Worm (Caenorhabditis elegans): ENCODE results near the gene H06H21.11.

Gene H06H21.11

ce11 chrIV:4799114-4799513 is 8.0 kb downstream of the H06H21.11 start, which contains the start of gene eor-1 (continued):
- TF ChIP-seq ztf-11 (tag; optimal IDR thresholded peaks at IDR 0.05), result no peak
- no peak for TF ChIP-seq ets-5 (GFP tag; IDR thresholded peaks at IDR 0.05)
- TF ChIP-seq nhr-90 (tag; optimal IDR thresholded peaks at IDR 0.05; ENCODE audit: poor library complexity), result no peak
- TF ChIP-seq mab-9 (GFP tag; IDR thresholded peaks at IDR 0.05), result no peak
- peak; percentile 42 to 55 for TF ChIP-seq efl-1 (optimal IDR thresholded peaks at IDR 0.05)
- peak; percentile 6 to 50 for TF ChIP-seq efl-1 (GFP tag; optimal IDR thresholded peaks at IDR 0.05 in 1 of 2)
- no peak for TF ChIP-seq nhr-12 (tag; optimal IDR thresholded peaks at IDR 0.05)
- peak; percentile 15 to 69 (median 22) for TF ChIP-seq dpl-1 (GFP tag; optimal IDR thresholded peaks at IDR 0.05)
- no peak for TF ChIP-seq sptf-1 (tag; optimal IDR thresholded peaks at IDR 0.05)
- no peak for TF ChIP-seq zip-4 (GFP tag; optimal IDR thresholded peaks at IDR 0.05)
- TF ChIP-seq Y116A8C.19 (tag; optimal IDR thresholded peaks at IDR 0.05; ENCODE audit: borderline replicate concordance), result no peak
- TF ChIP-seq skn-1 (tag; optimal IDR thresholded peaks at IDR 0.05), result peak; percentile 20
- no peak for TF ChIP-seq unc-86 (tag; optimal IDR thresholded peaks at IDR 0.05)
- TF ChIP-seq lin-14 (GFP tag; optimal IDR thresholded peaks at IDR 0.05), result no peak
- no peak for TF ChIP-seq hlh-17 (GFP tag; optimal IDR thresholded peaks at IDR 0.05; ENCODE audit: borderline replicate concordance)
- TF ChIP-seq tlp-1 (tag; optimal IDR thresholded peaks at IDR 0.05), result no peak
- TF ChIP-seq nhr-71 (tag; optimal IDR thresholded peaks at IDR 0.05), result no peak
- TF ChIP-seq ceh-90 (tag; optimal IDR thresholded peaks at IDR 0.05), result no peak
- TF ChIP-seq lin-13 (GFP tag; optimal IDR thresholded peaks at IDR 0.05), result no peak
- TF ChIP-seq egl-13 (tag; optimal IDR thresholded peaks at IDR 0.05), result no peak
- no peak for TF ChIP-seq egl-27 (tag; optimal IDR thresholded peaks at IDR 0.05)
- no peak for TF ChIP-seq sup-37 (GFP tag; optimal IDR thresholded peaks at IDR 0.05)
- no peak for TF ChIP-seq pqm-1 (tag; optimal IDR thresholded peaks at IDR 0.05)
- no peak for TF ChIP-seq C04F5.9 (tag; optimal IDR thresholded peaks at IDR 0.05)
- peak; percentile 49 to 77 for TF ChIP-seq lsy-2 (tag; optimal IDR thresholded peaks at IDR 0.05)
- no peak for TF ChIP-seq mep-1 (tag; optimal IDR thresholded peaks at IDR 0.05)
- TF ChIP-seq lin-39 (tag; optimal IDR thresholded peaks at IDR 0.05), result no peak
- no peak for TF ChIP-seq nhr-84 (tag; optimal IDR thresholded peaks at IDR 0.05)
- no peak for TF ChIP-seq ces-1 (GFP tag; optimal IDR thresholded peaks at IDR 0.05)
- TF ChIP-seq snpc-4 (tag; optimal IDR thresholded peaks at IDR 0.05), result no peak

- TF ChIP-seq blmp-1 (tag; optimal IDR thresholded peaks at IDR 0.05) (peak; percentile 91), elt-3 (tag; optimal IDR thresholded peaks at IDR 0.05) (peak in 1 of 6 experiments; percentile 3), nhr-11 (tag; optimal IDR thresholded peaks at IDR 0.05) (no peak)
These were observed 12.0 kb downstream of the H06H21.11 start for ce11 chrIV:4795111-4795510.

DNA sequence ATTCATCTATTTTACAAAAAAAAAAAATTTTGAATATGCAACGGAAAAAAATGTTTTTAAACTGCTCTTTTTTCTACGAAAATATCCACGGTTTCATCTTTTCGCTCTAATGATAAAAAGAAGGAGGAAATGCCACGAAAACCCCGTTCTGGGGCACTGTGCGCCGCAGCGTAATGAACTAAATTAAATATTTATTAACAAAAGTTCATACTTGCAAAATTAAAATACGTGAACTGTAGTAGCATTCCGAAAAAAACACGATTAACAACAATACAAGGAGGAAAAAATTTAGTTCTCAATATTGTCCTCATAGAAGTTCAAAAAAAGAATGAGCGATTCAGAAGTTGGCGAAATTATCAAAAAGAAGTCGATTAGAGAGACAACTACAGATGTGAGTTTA is 17.7 kb downstream of the H06H21.11 start, which contains the start of gene R11E3.1:
TSS of gene R11E3.1 (plus strand) at position 301 of the 400 bp plus-strand sequence.
- no peak for TF ChIP-seq egl-13 (tag; optimal IDR thresholded peaks at IDR 0.05)
- no peak for TF ChIP-seq dsc-1 (tag; optimal IDR thresholded peaks at IDR 0.05)
- TF ChIP-seq nhr-20 (tag; optimal IDR thresholded peaks at IDR 0.05), result no peak
- TF ChIP-seq elt-2 (tag; optimal IDR thresholded peaks at IDR 0.05), result no peak
- no peak for TF ChIP-seq ceh-90 (tag; optimal IDR thresholded peaks at IDR 0.05)
- TF ChIP-seq pqm-1 (tag; optimal IDR thresholded peaks at IDR 0.05), result no peak
- TF ChIP-seq mef-2 (tag; optimal IDR thresholded peaks at IDR 0.05), result no peak
- no peak for TF ChIP-seq lir-3 (tag; optimal IDR thresholded peaks at IDR 0.05; ENCODE audit: poor library complexity)
- TF ChIP-seq nhr-84 (tag; optimal IDR thresholded peaks at IDR 0.05), result no peak
- no peak for TF ChIP-seq nhr-19 (GFP tag; conservative IDR thresholded peaks at IDR 0.05)
- no peak for TF ChIP-seq unc-130 (tag; optimal IDR thresholded peaks at IDR 0.05)
